Worm (Caenorhabditis elegans): ENCODE measurements around the gene lgg-2.

DNA sequence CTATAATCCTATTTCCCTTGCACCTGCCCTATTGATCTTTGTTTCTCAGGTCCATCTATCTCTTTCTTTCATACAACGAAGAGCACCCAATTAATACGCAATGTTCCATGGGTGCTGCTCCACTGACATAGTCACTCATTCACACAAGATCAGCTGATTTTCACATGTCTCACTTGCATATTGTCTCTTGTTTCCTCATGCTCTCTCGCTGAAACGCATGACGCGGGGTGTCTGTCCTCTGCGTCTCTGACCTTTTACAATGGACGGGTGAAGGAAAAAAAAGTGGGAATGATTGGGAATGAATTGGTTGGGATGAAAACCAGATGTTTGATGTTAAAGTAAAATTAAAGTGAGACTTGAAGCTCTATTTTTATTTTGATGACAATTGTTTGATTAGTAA lies 367 bp downstream of the lgg-2 start:
- TF ChIP-seq ama-1 (optimal IDR thresholded peaks at IDR 0.05) (peak; percentile 93), ama-1 (GFP tag; optimal IDR thresholded peaks at IDR 0.05) (no peak), xnd-1 (tag; optimal IDR thresholded peaks at IDR 0.05) (no peak), ets-4 (GFP tag; optimal IDR thresholded peaks at IDR 0.05) (no peak), madf-8 (GFP tag; conservative IDR thresholded peaks at IDR 0.05) (no peak), unc-62 (GFP tag; optimal IDR thresholded peaks at IDR 0.05) (peak; percentile 73), snpc-4 (GFP tag; optimal IDR thresholded peaks at IDR 0.05) (no peak), snpc-4 (tag; optimal IDR thresholded peaks at IDR 0.05) (peak in 1 of 4 experiments; percentile 10), die-1 (tag; optimal IDR thresholded peaks at IDR 0.05) (peak; percentile 46), nhr-90 (tag; optimal IDR thresholded peaks at IDR 0.05) (no peak)

All from whole organism, young adult.